Worm (Caenorhabditis elegans): Measurements from ENCODE around the gene srt-41.

DNA sequence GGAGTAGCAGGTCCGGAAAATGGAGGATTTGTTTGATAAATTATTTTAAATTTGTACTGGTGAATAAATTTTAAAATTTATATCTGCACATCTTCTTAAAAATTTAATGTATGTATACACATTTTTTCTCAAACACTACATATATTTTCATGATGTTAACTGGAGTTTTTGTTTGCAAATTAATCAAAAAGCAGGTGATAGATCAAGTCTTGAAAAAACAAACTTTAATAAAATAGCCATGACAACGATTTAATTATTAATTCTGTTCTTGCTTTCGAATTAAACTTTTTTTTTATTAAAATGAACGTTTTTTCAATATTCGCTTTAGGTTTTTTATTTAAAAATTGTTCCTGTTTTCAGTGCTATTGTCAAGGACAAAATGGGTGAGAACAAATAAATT, 8.7 kb downstream of the srt-41 start, which contains the start of gene F36H9.1:
- TF ChIP-seq ces-1 (GFP tag; optimal IDR thresholded peaks at IDR 0.05) (no peak), nhr-28 (tag; optimal IDR thresholded peaks at IDR 0.05) (no peak), nhr-237 (tag; optimal IDR thresholded peaks at IDR 0.05) (no peak), drap-1 (GFP tag; optimal IDR thresholded peaks at IDR 0.05) (no peak), nhr-76 (tag; optimal IDR thresholded peaks at IDR 0.05) (no peak), unc-62 (GFP tag; optimal IDR thresholded peaks at IDR 0.05) (no peak), ztf-11 (tag; optimal IDR thresholded peaks at IDR 0.05) (no peak), mls-2 (tag; optimal IDR thresholded peaks at IDR 0.05) (no peak), lsy-2 (tag; optimal IDR thresholded peaks at IDR 0.05) (no peak), elt-3 (tag; optimal IDR thresholded peaks at IDR 0.05) (no peak)

Data from whole organism, mixed stage, embryonic.